Worm (Caenorhabditis elegans): ENCODE data around the gene C45G7.4.

DNA sequence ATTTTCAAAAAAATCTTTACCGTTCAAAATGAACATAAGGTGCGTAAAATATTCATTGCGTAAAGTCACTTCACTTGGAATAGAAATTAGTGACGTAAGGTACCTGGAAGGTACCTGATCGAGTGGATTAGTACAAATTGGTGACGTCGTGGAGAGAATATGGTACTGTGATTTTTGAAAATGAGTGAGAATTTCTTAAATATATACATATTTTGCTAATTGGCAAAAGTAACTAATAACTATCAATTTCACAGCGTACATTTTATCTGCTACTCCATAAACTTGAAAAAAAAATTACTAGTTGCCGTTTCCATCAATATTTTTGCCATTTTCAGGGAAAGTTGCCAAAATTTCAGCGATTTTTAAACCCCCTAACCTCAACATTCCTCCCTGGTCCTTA, 16.1 kb upstream of the C45G7.4 start:
- TF ChIP-seq snpc-4 (tag; optimal IDR thresholded peaks at IDR 0.05) = no peak
- no peak for TF ChIP-seq unc-55 (GFP tag; optimal IDR thresholded peaks at IDR 0.05)
- no peak for TF ChIP-seq zag-1 (tag; optimal IDR thresholded peaks at IDR 0.05)
- no peak for TF ChIP-seq fos-1 (tag; optimal IDR thresholded peaks at IDR 0.05)
- TF ChIP-seq ama-1 (optimal IDR thresholded peaks at IDR 0.05) = no peak
- TF ChIP-seq nhr-12 (tag; optimal IDR thresholded peaks at IDR 0.05) = no peak

Measured in whole organism, L2 larva.